Worm (Caenorhabditis elegans): ENCODE data around the gene Y43F8C.5.

ce11 chrV:19655151-19655550, 22.7 kb upstream of the Y43F8C.5 start, which contains the start of gene dmd-3:
- no peak for TF ChIP-seq lsy-12 (tag; optimal IDR thresholded peaks at IDR 0.05)
- no peak for TF ChIP-seq nfya-1 (tag; optimal IDR thresholded peaks at IDR 0.05; ENCODE audit: insufficient read depth)
